Worm (Caenorhabditis elegans) whole organism, young adult: ENCODE measurements around the gene spp-14.

Experiments used
- B0336.3 ChIP-seq: fragments of 200-800 bp; sonication (Bioruptor generic); IDR thresholded peaks from 2 replicates; pipeline ENCODE4 v1.3.6; 2022; ENCODE audit warnings: missing genetic modification characterization, missing compliant biosample characterization
- C17E4.6 ChIP-seq: fragments of 200-800 bp; sonication (Bioruptor generic); IDR thresholded peaks from 2 replicates; pipeline ENCODE4 v1.3.6; 2022; ENCODE audit warnings: missing genetic modification reagents, missing genetic modification characterization, missing compliant biosample characterization
- D2030.7 ChIP-seq: fragments of 200-800 bp; sonication (Bioruptor generic); IDR thresholded peaks from 2 replicates; pipeline ENCODE4 v1.3.6; 2022; ENCODE audit warnings: missing genetic modification reagents, missing genetic modification characterization, missing compliant biosample characterization
- F10E7.11 ChIP-seq: sonication (generic microtip); optimal IDR thresholded peaks from 2 replicates; lab custom pipeline; 2017; ENCODE audit warnings: mild to moderate bottlenecking, missing genetic modification characterization, moderate library complexity, missing compliant biosample characterization
- F23B12.7 ChIP-seq: sonication (generic microtip); optimal IDR thresholded peaks from 2 replicates; lab custom pipeline; 2017; ENCODE audit warnings: missing genetic modification characterization, mild to moderate bottlenecking, missing compliant biosample characterization, antibody characterized with exemption, moderate library complexity; ENCODE audit not compliant: insufficient read depth
- F37B4.10 ChIP-seq: fragments of 200-800 bp; sonication (Bioruptor generic); IDR thresholded peaks from 2 replicates; pipeline ENCODE4 v1.3.6; 2022; ENCODE audit warnings: missing genetic modification characterization, missing compliant biosample characterization
- K11D2.4 ChIP-seq: fragments of 200-800 bp; sonication (Bioruptor generic); IDR thresholded peaks from 2 replicates; pipeline ENCODE4 v1.3.6; 2022; ENCODE audit warnings: missing genetic modification reagents, missing genetic modification characterization, missing compliant biosample characterization
- K12H6.12 ChIP-seq: fragments of 200-800 bp; sonication (Bioruptor generic); optimal IDR thresholded peaks from 2 replicates; lab custom pipeline; 2018; ENCODE audit warnings: mild to moderate bottlenecking, missing genetic modification characterization, missing compliant biosample characterization
- Y53F4B.3 ChIP-seq: fragments of 200-800 bp; sonication (Bioruptor generic); IDR thresholded peaks from 2 replicates; pipeline ENCODE4 v1.3.6; 2022; ENCODE audit warnings: missing genetic modification reagents, missing genetic modification characterization, missing compliant biosample characterization
- Y67H2A.10 ChIP-seq: fragments of 200-800 bp; sonication (Bioruptor generic); conservative IDR thresholded peaks from 2 replicates; pipeline ENCODE4 v1.3.6; 2022; ENCODE audit warnings: missing genetic modification reagents, missing genetic modification characterization, missing compliant biosample characterization
- ZK185.1 ChIP-seq: sonication (generic microtip); optimal IDR thresholded peaks from 2 replicates; lab custom pipeline; 2016; ENCODE audit warnings: mild to moderate bottlenecking, missing genetic modification characterization, missing compliant biosample characterization; ENCODE audit not compliant: poor library complexity, severe bottlenecking
- attf-6 ChIP-seq: fragments of 200-800 bp; sonication (Bioruptor generic); IDR thresholded peaks from 2 replicates; pipeline ENCODE4 v1.3.6; 2022; ENCODE audit warnings: missing genetic modification reagents, missing genetic modification characterization, missing compliant biosample characterization
- ceh-100 ChIP-seq: fragments of 200-800 bp; sonication (Bioruptor generic); IDR thresholded peaks from 2 replicates; pipeline ENCODE4 v1.3.6; 2022; ENCODE audit warnings: missing genetic modification reagents, missing genetic modification characterization, missing compliant biosample characterization
- chd-7 ChIP-seq: sonication (generic microtip); optimal IDR thresholded peaks from 2 replicates; lab custom pipeline; 2016; ENCODE audit warnings: mild to moderate bottlenecking, missing genetic modification characterization, moderate library complexity, missing compliant biosample characterization
- die-1 ChIP-seq: sonication (generic microtip); optimal IDR thresholded peaks from 2 replicates; lab custom pipeline; 2016; ENCODE audit warnings: missing genotype, mild to moderate bottlenecking, missing genetic modification characterization, missing compliant biosample characterization
- dox-1 ChIP-seq: fragments of 200-800 bp; sonication (Bioruptor generic); IDR thresholded peaks from 2 replicates; pipeline ENCODE4 v1.3.6; 2022; ENCODE audit warnings: missing genetic modification reagents, missing genetic modification characterization, missing compliant biosample characterization
- dpff-1 ChIP-seq: sonication (generic microtip); optimal IDR thresholded peaks from 2 replicates; lab custom pipeline; 2017; ENCODE audit warnings: mild to moderate bottlenecking, missing genetic modification characterization, missing compliant biosample characterization
- efl-1 ChIP-seq: fragments of 150-350 bp; optimal IDR thresholded peaks from 2 replicates; lab custom pipeline; 2014; ENCODE audit warnings: missing biosample characterization, missing genetic modification reagents, missing genetic modification characterization
- ets-4 ChIP-seq: fragments of 200-800 bp; sonication (Bioruptor generic); optimal IDR thresholded peaks from 2 replicates; lab custom pipeline; 2018; ENCODE audit warnings: mild to moderate bottlenecking, missing genetic modification characterization, missing compliant biosample characterization
- let-526 ChIP-seq: fragments of 200-800 bp; sonication (Bioruptor generic); IDR thresholded peaks from 2 replicates; pipeline ENCODE4 v1.3.6; 2022; ENCODE audit warnings: missing genetic modification reagents, missing genetic modification characterization, missing compliant biosample characterization
- let-607 ChIP-seq, 2 experiments: fragments of 200-800 bp in 1 of 2; sonication (Bioruptor generic) in 1 of 2; sonication (generic microtip) in 1 of 2; optimal IDR thresholded peaks; 2 replicates each; lab custom pipeline; 2016 to 2018; ENCODE audit warnings: mild to moderate bottlenecking in 2 of 2, missing compliant biosample characterization in 2 of 2, missing genetic modification characterization in 2 of 2, moderate library complexity in 2 of 2, missing genotype in 1 of 2
- lin-35 ChIP-seq, 3 experiments: fragments of 150-350 bp in 2 of 3; sonication (generic microtip) in 1 of 3; optimal IDR thresholded peaks; 2 replicates each; lab custom pipeline; 2014 to 2018; ENCODE audit warnings: missing biosample characterization in 3 of 3, missing genetic modification characterization in 3 of 3, missing genetic modification reagents in 3 of 3
- lin-40 ChIP-seq: sonication (generic microtip); optimal IDR thresholded peaks from 2 replicates; lab custom pipeline; 2016; ENCODE audit warnings: missing genetic modification characterization, mild to moderate bottlenecking, missing compliant biosample characterization, missing genotype, missing genetic modification reagents
- lin-54 ChIP-seq: fragments of 200-800 bp; sonication (Bioruptor generic); optimal IDR thresholded peaks from 2 replicates; lab custom pipeline; 2018; ENCODE audit warnings: mild to moderate bottlenecking, missing genetic modification characterization, missing compliant biosample characterization
- mes-4 ChIP-seq: sonication (generic microtip); optimal IDR thresholded peaks from 2 replicates; lab custom pipeline; 2016; ENCODE audit warnings: missing genotype, missing genetic modification characterization, missing compliant biosample characterization
- nhr-120 ChIP-seq: fragments of 200-800 bp; sonication (Bioruptor generic); IDR thresholded peaks from 2 replicates; pipeline ENCODE4 v1.3.6; 2022; ENCODE audit warnings: missing genetic modification characterization, missing compliant biosample characterization
- nhr-90 ChIP-seq: sonication (generic microtip); optimal IDR thresholded peaks from 2 replicates; lab custom pipeline; 2016; ENCODE audit warnings: missing genotype, mild to moderate bottlenecking, missing genetic modification characterization, missing compliant biosample characterization
- pha-4 ChIP-seq: fragments of 150-350 bp; sonication (generic microtip); optimal IDR thresholded peaks from 2 replicates; lab custom pipeline; 2014; ENCODE audit warnings: missing biosample characterization, missing genetic modification reagents, missing genetic modification characterization
- repo-1 ChIP-seq: sonication (generic microtip); optimal IDR thresholded peaks from 2 replicates; lab custom pipeline; 2017; ENCODE audit warnings: mild to moderate bottlenecking, missing genetic modification characterization, missing compliant biosample characterization
- rpc-1 ChIP-seq, 2 experiments: fragments of 150-350 bp in 1 of 2; sonication (generic microtip) in 1 of 2; optimal IDR thresholded peaks; 2 replicates each; lab custom pipeline; 2014 to 2018; ENCODE audit warnings: missing biosample characterization in 1 of 2, missing genetic modification characterization in 1 of 2, missing genetic modification reagents in 1 of 2, missing genotype in 1 of 2
- snpc-1.1 ChIP-seq: sonication (generic microtip); optimal IDR thresholded peaks from 2 replicates; lab custom pipeline; 2017; ENCODE audit warnings: missing genetic modification characterization, mild to moderate bottlenecking, missing compliant biosample characterization, antibody characterized with exemption, moderate library complexity, missing genotype, missing genetic modification reagents; ENCODE audit not compliant: insufficient read depth
- sptf-2 ChIP-seq: fragments of 200-800 bp; sonication (Bioruptor generic); optimal IDR thresholded peaks from 2 replicates; lab custom pipeline; 2018; ENCODE audit warnings: mild to moderate bottlenecking, missing genetic modification characterization, missing compliant biosample characterization
- tbp1 ChIP-seq: fragments of 200-800 bp; sonication (Bioruptor generic); optimal IDR thresholded peaks from 2 replicates; lab custom pipeline; 2018; ENCODE audit warnings: mild to moderate bottlenecking, missing genetic modification characterization, missing compliant biosample characterization
- unc-62 ChIP-seq: fragments of 150-350 bp; optimal IDR thresholded peaks from 2 replicates; lab custom pipeline; 2014; ENCODE audit warnings: missing biosample characterization, missing genetic modification reagents, missing genetic modification characterization
- zim-3 ChIP-seq: sonication (generic microtip); optimal IDR thresholded peaks from 2 replicates; lab custom pipeline; 2017; ENCODE audit warnings: mild to moderate bottlenecking, missing genetic modification characterization, moderate library complexity, missing compliant biosample characterization
- ztf-18 ChIP-seq: sonication (generic microtip); optimal IDR thresholded peaks from 2 replicates; lab custom pipeline; 2016; ENCODE audit warnings: missing genotype, mild to moderate bottlenecking, missing genetic modification characterization, missing compliant biosample characterization
- ztf-25 ChIP-seq: fragments of 200-800 bp; sonication (Bioruptor generic); IDR thresholded peaks from 2 replicates; pipeline ENCODE4 v1.3.6; 2022; ENCODE audit warnings: missing genetic modification reagents, missing genetic modification characterization, missing compliant biosample characterization
- ztf-28 ChIP-seq: fragments of 200-800 bp; sonication (Bioruptor generic); IDR thresholded peaks from 2 replicates; pipeline ENCODE4 v1.3.6; 2022; ENCODE audit warnings: missing genetic modification reagents, missing genetic modification characterization, missing compliant biosample characterization
- ztf-6 ChIP-seq: fragments of 200-800 bp; sonication (Bioruptor generic); IDR thresholded peaks from 2 replicates; pipeline ENCODE4 v1.3.6; 2022; ENCODE audit warnings: missing genetic modification reagents, missing genetic modification characterization, missing compliant biosample characterization

Gene spp-14

DNA sequence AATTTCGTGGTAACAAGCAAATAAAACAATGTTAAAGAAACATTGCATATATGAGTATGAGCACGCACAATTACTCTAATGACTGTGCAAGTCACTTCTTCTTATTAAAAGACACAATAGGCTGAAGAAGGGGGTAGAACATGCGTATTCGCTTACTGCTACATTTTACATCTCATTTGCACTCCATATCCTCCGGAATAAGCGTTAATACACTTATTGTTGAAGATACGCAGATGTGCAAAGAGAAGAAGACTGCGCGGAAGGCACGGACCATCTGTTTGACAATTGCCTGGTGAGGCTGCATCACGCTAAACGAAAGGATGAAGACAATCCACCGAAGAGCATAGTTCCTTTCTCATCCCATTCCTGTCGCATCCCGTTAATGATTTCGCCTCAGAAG lies 12.9 kb upstream of the spp-14 start:
- TF ChIP-seq ztf-18 (tag; lab: Kevin White, UChicago) (no peak), let-607 (tag; optimal IDR thresholded peaks at IDR 0.05; lab: Kevin White, UChicago) (no peak), lin-54 (no peak), tbp1 (GFP tag; lab: Kevin White, UChicago) (no peak), ceh-100 (GFP tag; lab: Robert Waterston, UW) (no peak), B0336.3 (GFP tag; lab: Robert Waterston, UW) (no peak)

DNA sequence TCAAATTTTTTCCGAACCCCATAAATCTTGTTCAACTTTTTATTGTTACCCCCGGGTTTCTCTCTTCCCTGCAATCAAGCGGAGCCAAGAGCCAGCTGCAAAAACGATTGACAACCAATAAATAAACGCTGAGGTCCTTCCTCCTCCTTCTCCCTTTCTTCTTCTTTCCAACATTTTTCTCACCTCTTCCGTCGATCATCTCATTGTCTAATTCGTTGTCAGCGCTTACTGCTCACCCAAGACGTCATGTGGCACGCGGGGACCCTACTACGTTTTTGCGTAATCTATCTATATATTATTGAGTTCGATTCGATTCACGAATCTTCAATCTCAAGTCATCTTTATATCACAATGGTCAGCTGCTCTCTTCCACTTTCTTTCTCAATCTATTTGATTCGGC lies 10.3 kb upstream of the spp-14 start:
- TF ChIP-seq repo-1 (tag; lab: Kevin White, UChicago) (no peak), C17E4.6 (GFP tag; lab: Robert Waterston, UW) (no peak), zim-3 (tag; lab: Kevin White, UChicago) (no peak), lin-35 (GFP tag; optimal IDR thresholded peaks at IDR 0.05; lab: Kevin White, UChicago) (no peak), ztf-28 (GFP tag; lab: Robert Waterston, UW) (no peak), Y67H2A.10 (GFP tag; lab: Robert Waterston, UW) (no peak), ztf-6 (no peak), D2030.7 (GFP tag; lab: Robert Waterston, UW) (no peak), F37B4.10 (GFP tag; lab: Robert Waterston, UW) (no peak), rpc-1 (optimal IDR thresholded peaks at IDR 0.05; lab: Kevin White, UChicago) (no peak), rpc-1 (tag; optimal IDR thresholded peaks at IDR 0.05; lab: Kevin White, UChicago) (no peak), efl-1 (GFP tag; lab: Kevin White, UChicago) (no peak), tbp1 (GFP tag; lab: Kevin White, UChicago) (no peak), mes-4 (tag; lab: Kevin White, UChicago) (no peak), let-526 (GFP tag; lab: Robert Waterston, UW) (no peak), ets-4 (GFP tag; lab: Kevin White, UChicago) (no peak), ceh-100 (GFP tag; lab: Robert Waterston, UW) (no peak), F10E7.11 (tag; lab: Kevin White, UChicago) (no peak)
- TF ChIP-seq, all 124 proteins: peak for 0

DNA sequence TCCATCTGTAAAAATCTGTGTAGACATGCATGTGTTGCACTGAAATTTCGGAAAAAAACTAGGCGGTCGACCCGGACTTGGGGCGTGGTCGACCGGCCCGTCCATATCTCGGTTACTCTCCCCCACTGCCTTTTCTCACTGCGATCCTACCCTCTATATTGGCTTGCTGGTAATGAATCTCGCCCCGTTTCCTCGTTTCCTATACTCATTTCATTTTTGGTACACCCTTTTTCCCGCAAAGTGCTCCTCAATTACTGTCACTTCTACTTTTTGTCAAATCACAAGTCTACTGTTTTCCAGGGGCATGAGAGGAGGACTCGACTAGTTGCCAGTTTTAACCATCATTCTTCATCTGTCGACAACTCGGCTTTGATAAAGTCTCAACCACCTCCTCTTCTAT lies 6.8 kb upstream of the spp-14 start, which contains the start of gene K09F5.6:
Gene K09F5.6, plus strand, starts transcription at position 301 of the 400 bp plus-strand sequence.
- TF ChIP-seq ZK185.1 (tag; lab: Kevin White, UChicago) = no peak
- TF ChIP-seq unc-62 = no peak
- 0 out of 2 replicates have a peak, but pooled peaks have one; percentile 49 for TF ChIP-seq ztf-25 (GFP tag; lab: Robert Waterston, UW)
- no peak for TF ChIP-seq lin-40 (tag; lab: Kevin White, UChicago)
- no peak for TF ChIP-seq ceh-100 (GFP tag; lab: Robert Waterston, UW)
- no peak for TF ChIP-seq K11D2.4 (GFP tag; lab: Robert Waterston, UW)
- TF ChIP-seq F23B12.7 (tag; lab: Kevin White, UChicago) = no peak

DNA sequence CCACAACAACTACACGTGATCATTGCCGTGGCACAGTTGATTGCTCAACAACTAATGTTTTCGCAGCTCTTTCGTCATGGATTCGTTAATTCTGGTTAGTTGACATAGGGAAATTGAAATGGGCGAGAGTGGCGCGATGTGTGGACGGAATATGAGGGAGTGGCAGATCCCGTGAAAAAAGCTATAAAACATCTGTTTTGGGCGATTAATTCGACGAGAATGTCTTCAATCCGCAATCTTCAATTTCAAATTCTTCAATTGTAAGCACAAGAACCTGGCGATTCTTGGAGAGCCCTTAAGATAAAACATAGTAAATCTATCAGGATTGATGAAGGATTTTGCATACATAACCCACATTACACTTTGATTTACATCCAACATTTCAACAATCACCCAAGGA lies 5.2 kb upstream of the spp-14 start:
- TF ChIP-seq attf-6 (GFP tag; lab: Robert Waterston, UW) (no peak), dox-1 (GFP tag; lab: Robert Waterston, UW) (no peak), Y53F4B.3 (GFP tag; lab: Robert Waterston, UW) (no peak), unc-62 (no peak), chd-7 (tag; lab: Kevin White, UChicago) (no peak), die-1 (tag; lab: Kevin White, UChicago) (no peak), dpff-1 (tag; lab: Kevin White, UChicago) (no peak), nhr-120 (GFP tag; lab: Robert Waterston, UW) (no peak), sptf-2 (no peak), ZK185.1 (tag; lab: Kevin White, UChicago) (no peak), pha-4 (no peak), K12H6.12 (no peak), snpc-1.1 (no peak), nhr-90 (tag; lab: Kevin White, UChicago) (no peak)
